Fruit fly (Drosophila melanogaster): ENCODE results near the gene CG44098.
A peak's percentile ranks its signal among the peaks of the same experiment; 100 is the strongest.

Gene CG44098

dm6 chr3R:4775371-4775770 is 2.4 kb upstream of the CG44098 start:
- TF ChIP-seq CrebB (tag; optimal IDR thresholded peaks at IDR 0.05), result no peak
- no peak for TF ChIP-seq CG8765 (GFP tag; IDR thresholded peaks at IDR 0.05)
- no peak for TF ChIP-seq CG2889 (GFP tag; IDR thresholded peaks at IDR 0.05)
- TF ChIP-seq CG7786 (GFP tag; optimal IDR thresholded peaks at IDR 0.05), result peak; percentile 24
- peak in 1 of 2 experiments; percentile 12 for TF ChIP-seq insv (GFP tag; optimal IDR thresholded peaks at IDR 0.05)
- no peak for TF ChIP-seq repo (GFP tag; optimal IDR thresholded peaks at IDR 0.05)
- TF ChIP-seq sens-2 (GFP tag; IDR thresholded peaks at IDR 0.05), result no peak
- TF ChIP-seq Six4 (GFP tag; optimal IDR thresholded peaks at IDR 0.05), result no peak
- peak; percentile 48 for TF ChIP-seq CG12769 (tag; optimal IDR thresholded peaks at IDR 0.05)
- no peak for TF ChIP-seq Opbp (GFP tag; IDR thresholded peaks at IDR 0.05; ENCODE audit: partially characterized antibody)
- peak; percentile 3 for TF ChIP-seq D19A (tag; optimal IDR thresholded peaks at IDR 0.05)
- TF ChIP-seq Fer1 (GFP tag; optimal IDR thresholded peaks at IDR 0.05), result peak; percentile 30
- TF ChIP-seq CG4730 (GFP tag; IDR thresholded peaks at IDR 0.05), result no peak
- no peak for TF ChIP-seq en (GFP tag; optimal IDR thresholded peaks at IDR 0.05)
- TF ChIP-seq CG32532 (GFP tag; IDR thresholded peaks at IDR 0.05), result peak; percentile 59
- TF ChIP-seq pum (GFP tag; optimal IDR thresholded peaks at IDR 0.05), result peak; percentile 43
- TF ChIP-seq slp2 (GFP tag; optimal IDR thresholded peaks at IDR 0.05), result no peak
- no peak for TF ChIP-seq BtbVII (GFP tag; optimal IDR thresholded peaks at IDR 0.05)
- TF ChIP-seq otp (GFP tag; IDR thresholded peaks at IDR 0.05), result no peak
- TF ChIP-seq Fer3 (tag; optimal IDR thresholded peaks at IDR 0.05), result peak; percentile 43
- TF ChIP-seq CG8388 (GFP tag; optimal IDR thresholded peaks at IDR 0.05), result peak; percentile 35
- no peak for TF ChIP-seq Awh (GFP tag; IDR thresholded peaks at IDR 0.05)
- TF ChIP-seq Dbx (GFP tag; IDR thresholded peaks at IDR 0.05), result peak; percentile 60; the same call in 1 of the 3 replicates
- TF ChIP-seq chm (GFP tag; IDR thresholded peaks at IDR 0.05), result no peak
- TF ChIP-seq CG30020 (tag; optimal IDR thresholded peaks at IDR 0.05), result peak; percentile 92
- TF ChIP-seq lola (GFP tag; optimal IDR thresholded peaks at IDR 0.05), result no peak
- peak; percentile 33 for TF ChIP-seq Camta (GFP tag; optimal IDR thresholded peaks at IDR 0.05)
- TF ChIP-seq zen2 (GFP tag; IDR thresholded peaks at IDR 0.05; ENCODE audit: partially characterized antibody), result no peak
- no peak for TF ChIP-seq prd (optimal IDR thresholded peaks at IDR 0.05)
- TF ChIP-seq prd (GFP tag; IDR thresholded peaks at IDR 0.05), result peak; percentile 51; the same call in 2 of the 3 replicates
- no peak for TF ChIP-seq CG17612 (GFP tag; IDR thresholded peaks at IDR 0.05)
- TF ChIP-seq CG11695 (GFP tag; IDR thresholded peaks at IDR 0.05), result no peak
- peak; percentile 38 for TF ChIP-seq CHES-1-like (GFP tag; optimal IDR thresholded peaks at IDR 0.05)
- TF ChIP-seq wor (GFP tag; IDR thresholded peaks at IDR 0.05), result no peak
- TF ChIP-seq Taf1 (GFP tag; IDR thresholded peaks at IDR 0.05), result no peak
- TF ChIP-seq unc-4 (GFP tag; IDR thresholded peaks at IDR 0.05; ENCODE audit: partially characterized antibody), result no peak
- TF ChIP-seq salm (tag; optimal IDR thresholded peaks at IDR 0.05), result no peak
- TF ChIP-seq CoRest (tag; optimal IDR thresholded peaks at IDR 0.05), result peak; percentile 56
- no peak for TF ChIP-seq Jarid2 (GFP tag; optimal IDR thresholded peaks at IDR 0.05)
- TF ChIP-seq CG14710 (tag; optimal IDR thresholded peaks at IDR 0.05), result peak; percentile 49
- TF ChIP-seq Hey (tag; optimal IDR thresholded peaks at IDR 0.05), result no peak
- no peak for TF ChIP-seq gsb-n (tag; optimal IDR thresholded peaks at IDR 0.05)
- TF ChIP-seq CG17359 (tag; optimal IDR thresholded peaks at IDR 0.05), result peak; percentile 54
- TF ChIP-seq Hr51 (GFP tag; optimal IDR thresholded peaks at IDR 0.05), result no peak
- TF ChIP-seq cato (GFP tag; optimal IDR thresholded peaks at IDR 0.05; ENCODE audit: borderline replicate concordance), result no peak
- no peak for TF ChIP-seq Tbp (GFP tag; optimal IDR thresholded peaks at IDR 0.05)
- TF ChIP-seq Gug (GFP tag; IDR thresholded peaks at IDR 0.05), result no peak
- peak; percentile 30 for TF ChIP-seq CG13624 (GFP tag; optimal IDR thresholded peaks at IDR 0.05)
- 0 out of 2 replicates have a peak, but pooled peaks have one; percentile 29 for TF ChIP-seq CG3847 (GFP tag; IDR thresholded peaks at IDR 0.05)
- TF ChIP-seq Oaz (GFP tag; IDR thresholded peaks at IDR 0.05), result no peak
- TF ChIP-seq Scr (GFP tag; IDR thresholded peaks at IDR 0.05; ENCODE audit: partially characterized antibody), result no peak
- TF ChIP-seq CG12071 (GFP tag; optimal IDR thresholded peaks at IDR 0.05), result no peak
